Worm (Caenorhabditis elegans) whole organism, L1 larva: ENCODE results near the gene ptr-16.

Source experiments
- egl-27 ChIP-seq, 2 experiments: fragments of 150-350 bp in 1 of 2; sonication (generic microtip); optimal IDR thresholded peaks; 3 replicates each; lab custom pipeline; 2017 to 2018; ENCODE audit warnings: missing biosample characterization in 2 of 2, missing genetic modification characterization in 2 of 2, missing genetic modification reagents in 2 of 2
- mep-1 ChIP-seq: fragments of 150-350 bp; optimal IDR thresholded peaks from 2 replicates; lab custom pipeline; 2014; ENCODE audit warnings: missing biosample characterization, missing genetic modification characterization
- nhr-76 ChIP-seq: sonication (generic microtip); optimal IDR thresholded peaks from 2 replicates; lab custom pipeline; 2017; ENCODE audit warnings: missing biosample characterization, missing genetic modification characterization

ce11 chrV:1131880-1132623 lies 33.5 kb upstream of the ptr-16 start, which contains the start of gene W07B8.4:
- no peak for TF ChIP-seq mep-1
- TF ChIP-seq egl-27 (tag; optimal IDR thresholded peaks at IDR 0.05; lab: Kevin White, UChicago), result no peak
- TF ChIP-seq nhr-76 (tag; lab: Kevin White, UChicago), result no peak
